Fruit fly (Drosophila melanogaster) whole organism, adult: Measurements from ENCODE around the gene Acsf2.

Experiments used
- CG12768 ChIP-seq: fragments of 200-800 bp; sonication (Bioruptor generic); optimal IDR thresholded peaks from 2 replicates; lab custom pipeline; 2017; ENCODE audit warnings: missing biosample characterization, missing genetic modification characterization, mild to moderate bottlenecking, moderate library complexity, missing genetic modification reagents
- CG33017 ChIP-seq: fragments of 200-800 bp; sonication (Bioruptor generic); optimal IDR thresholded peaks from 2 replicates; lab custom pipeline; 2018; ENCODE audit warnings: missing biosample characterization, mild to moderate bottlenecking, missing genetic modification characterization, moderate library complexity
- CG5204 ChIP-seq: fragments of 200-800 bp; sonication (Bioruptor generic); optimal IDR thresholded peaks from 2 replicates; lab custom pipeline; 2016; ENCODE audit warnings: missing biosample characterization, missing genetic modification characterization
- CG7045 ChIP-seq: fragments of 200-800 bp; sonication (Bioruptor generic); optimal IDR thresholded peaks from 2 replicates; lab custom pipeline; 2017; ENCODE audit warnings: missing biosample characterization, mild to moderate bottlenecking, missing genetic modification characterization
- Crg-1 ChIP-seq: fragments of 200-800 bp; sonication (Bioruptor generic); optimal IDR thresholded peaks from 2 replicates; lab custom pipeline; 2016; ENCODE audit warnings: missing biosample characterization, missing genetic modification characterization
- Hr96 ChIP-seq: fragments of 200-800 bp; sonication (Bioruptor generic); optimal IDR thresholded peaks from 2 replicates; lab custom pipeline; 2016; ENCODE audit warnings: missing biosample characterization, missing genetic modification characterization
- bab1 ChIP-seq: fragments of 200-800 bp; sonication (Bioruptor generic); optimal IDR thresholded peaks from 3 replicates; lab custom pipeline; 2019; ENCODE audit warnings: missing biosample characterization, mild to moderate bottlenecking, missing genetic modification characterization, moderate library complexity
- cic ChIP-seq: fragments of 200-800 bp; sonication (Bioruptor generic); optimal IDR thresholded peaks from 2 replicates; lab custom pipeline; 2017; ENCODE audit warnings: missing biosample characterization, mild to moderate bottlenecking, missing genetic modification characterization, moderate library complexity
- kay ChIP-seq: fragments of 200-800 bp; sonication (Bioruptor generic); peaks from one replicate; lab custom pipeline; 2016; ENCODE audit warnings: missing biosample characterization, missing genetic modification characterization, borderline replicate concordance
- pad ChIP-seq: fragments of 200-800 bp; sonication (Bioruptor generic); optimal IDR thresholded peaks from 3 replicates; lab custom pipeline; 2017; ENCODE audit warnings: missing biosample characterization, missing genetic modification characterization, mild to moderate bottlenecking, moderate library complexity, missing genetic modification reagents
- tj ChIP-seq: fragments of 200-800 bp; sonication (Bioruptor generic); optimal IDR thresholded peaks from 3 replicates; lab custom pipeline; 2017; ENCODE audit warnings: missing biosample characterization, mild to moderate bottlenecking, missing genetic modification characterization, moderate library complexity

- TF ChIP-seq CG12768 (GFP tag; lab: Kevin White, UChicago) (no peak), bab1 (no peak), CG5204 (GFP tag; lab: Kevin White, UChicago) (no peak), Hr96 (GFP tag; lab: Kevin White, UChicago) (no peak), tj (GFP tag; lab: Kevin White, UChicago) (no peak), cic (no peak), Crg-1 (GFP tag; lab: Kevin White, UChicago) (no peak), CG33017 (no peak), kay (GFP tag; lab: Kevin White, UChicago) (no peak), CG7045 (GFP tag; lab: Kevin White, UChicago) (no peak), pad (GFP tag; lab: Kevin White, UChicago) (no peak)
Observed at dm6 chr2L:5353454-5353853, 11.4 kb upstream of the Acsf2 start.
